Fruit fly (Drosophila melanogaster) whole organism, embryonic: ENCODE measurements around the gene CG7497.

Experiments
- BtbVII ChIP-seq: fragments of 200-800 bp; sonication (Bioruptor generic); optimal IDR thresholded peaks from 3 replicates; lab custom pipeline; 2017; ENCODE audit warnings: missing biosample characterization, mild to moderate bottlenecking, missing genetic modification characterization
- CG10147 ChIP-seq: fragments of 200-800 bp; sonication (Bioruptor generic); optimal IDR thresholded peaks from 2 replicates; lab custom pipeline; 2019; ENCODE audit warnings: missing biosample characterization, mild to moderate bottlenecking, missing genetic modification characterization, moderate library complexity
- CG10274 ChIP-seq: fragments of 200-800 bp; sonication (Bioruptor generic); optimal IDR thresholded peaks from 3 replicates; lab custom pipeline; 2017; ENCODE audit warnings: missing biosample characterization, mild to moderate bottlenecking, missing genetic modification characterization
- CG11398 ChIP-seq: fragments of 200-800 bp; sonication (Bioruptor generic); optimal IDR thresholded peaks from 2 replicates; lab custom pipeline; 2016; ENCODE audit warnings: missing biosample characterization, missing genetic modification characterization
- CG12299 ChIP-seq: fragments of 200-800 bp; sonication (Bioruptor generic); optimal IDR thresholded peaks from 2 replicates; lab custom pipeline; 2018; ENCODE audit warnings: missing biosample characterization, mild to moderate bottlenecking, missing genetic modification characterization
- CG12391 ChIP-seq: fragments of 200-800 bp; sonication (Bioruptor generic); optimal IDR thresholded peaks from 3 replicates; lab custom pipeline; 2018; ENCODE audit warnings: missing biosample characterization, mild to moderate bottlenecking, missing genetic modification characterization, moderate library complexity
- CG12659 ChIP-seq: fragments of 200-800 bp; sonication (Bioruptor generic); optimal IDR thresholded peaks from 3 replicates; lab custom pipeline; 2017; ENCODE audit warnings: mild to moderate bottlenecking, missing biosample characterization, missing genetic modification reagents, missing genetic modification characterization
- CG13894 ChIP-seq: fragments of 200-800 bp; sonication (Bioruptor generic); optimal IDR thresholded peaks from 3 replicates; lab custom pipeline; 2018; ENCODE audit warnings: missing biosample characterization, mild to moderate bottlenecking, missing genetic modification characterization, moderate library complexity
- CG14667 ChIP-seq: fragments of 200-800 bp; sonication (Bioruptor generic); IDR thresholded peaks from 2 replicates; pipeline ENCODE4 v1.3.6; 2022; ENCODE audit warnings: missing biosample characterization, missing genetic modification characterization
- CG1647 ChIP-seq: fragments of 200-800 bp; sonication (Bioruptor generic); optimal IDR thresholded peaks from 3 replicates; lab custom pipeline; 2016; ENCODE audit warnings: missing biosample characterization, missing genetic modification characterization
- CG31441 ChIP-seq: fragments of 200-800 bp; sonication (Bioruptor generic); IDR thresholded peaks from 2 replicates; pipeline ENCODE4 v1.3.6; 2022; ENCODE audit warnings: missing biosample characterization, missing genetic modification characterization
- CG43689 ChIP-seq: fragments of 200-800 bp; sonication (Bioruptor generic); IDR thresholded peaks from 2 replicates; pipeline ENCODE4 v1.3.6; 2022; ENCODE audit warnings: missing biosample characterization, missing genetic modification characterization
- CG4617 ChIP-seq: fragments of 200-800 bp; sonication (Bioruptor generic); optimal IDR thresholded peaks from 3 replicates; lab custom pipeline; 2016; ENCODE audit warnings: missing biosample characterization, missing genetic modification characterization, borderline replicate concordance
- CG5180 ChIP-seq: fragments of 200-800 bp; sonication (Bioruptor generic); optimal IDR thresholded peaks from 3 replicates; lab custom pipeline; 2017; ENCODE audit warnings: missing biosample characterization, missing genetic modification characterization, mild to moderate bottlenecking, moderate library complexity, missing genetic modification reagents
- CG7556 ChIP-seq: fragments of 200-800 bp; sonication (Bioruptor generic); optimal IDR thresholded peaks from 2 replicates; lab custom pipeline; 2017; ENCODE audit warnings: missing biosample characterization, mild to moderate bottlenecking, missing genetic modification characterization
- CG8089 ChIP-seq: fragments of 200-800 bp; sonication (Bioruptor generic); optimal IDR thresholded peaks from 3 replicates; lab custom pipeline; 2016; ENCODE audit warnings: missing biosample characterization, missing genetic modification characterization
- CG8281 ChIP-seq: fragments of 200-800 bp; sonication (Bioruptor generic); optimal IDR thresholded peaks from 2 replicates; lab custom pipeline; 2018; ENCODE audit warnings: missing biosample characterization, mild to moderate bottlenecking, missing genetic modification characterization, moderate library complexity
- CG8478 ChIP-seq: fragments of >200 bp; optimal IDR thresholded peaks from 2 replicates; lab custom pipeline; 2018
- CG8765 ChIP-seq: fragments of 200-800 bp; sonication (Bioruptor generic); IDR thresholded peaks from 2 replicates; pipeline ENCODE4 v1.3.6; 2022; ENCODE audit warnings: missing biosample characterization, missing genetic modification characterization
- CoRest ChIP-seq: fragments of 200-800 bp; sonication (Bioruptor generic); optimal IDR thresholded peaks from 3 replicates; lab custom pipeline; 2018; ENCODE audit warnings: missing biosample characterization, mild to moderate bottlenecking, missing genetic modification characterization, moderate library complexity
- D ChIP-seq, 2 experiments: fragments of 200-800 bp in 1 of 2; fragments of >200 bp in 1 of 2; sonication (Bioruptor generic) in 1 of 2; optimal IDR thresholded peaks; 2 replicates in 1 of 2; 3 replicates in 1 of 2; lab custom pipeline; 2017; ENCODE audit warnings: mild to moderate bottlenecking in 1 of 2, missing biosample characterization in 1 of 2, missing genetic modification characterization in 1 of 2, missing genetic modification reagents in 1 of 2
- Fer2 ChIP-seq: fragments of 200-800 bp; sonication (Bioruptor generic); optimal IDR thresholded peaks from 2 replicates; lab custom pipeline; 2018; ENCODE audit warnings: missing biosample characterization, mild to moderate bottlenecking, missing genetic modification characterization, moderate library complexity
- Gsc ChIP-seq: fragments of 200-800 bp; sonication (Bioruptor generic); IDR thresholded peaks from 2 replicates; pipeline ENCODE4 v1.3.6; 2022; ENCODE audit warnings: missing biosample characterization, missing genetic modification characterization
- Hmx ChIP-seq: fragments of 200-800 bp; sonication (Bioruptor generic); optimal IDR thresholded peaks from 2 replicates; lab custom pipeline; 2016; ENCODE audit warnings: missing biosample characterization, missing genetic modification characterization
- Hr78 ChIP-seq, 2 experiments: fragments of 200-800 bp in 1 of 2; fragments of >200 bp in 1 of 2; sonication (Bioruptor generic) in 1 of 2; optimal IDR thresholded peaks; 2 replicates each; lab custom pipeline; 2017 to 2019; ENCODE audit warnings: missing biosample characterization in 2 of 2, missing genetic modification characterization in 2 of 2, mild to moderate bottlenecking in 1 of 2, moderate library complexity in 1 of 2
- Meics ChIP-seq: fragments of 200-800 bp; sonication (Bioruptor generic); optimal IDR thresholded peaks from 2 replicates; lab custom pipeline; 2017; ENCODE audit warnings: missing biosample characterization, mild to moderate bottlenecking, missing genetic modification characterization
- Myb ChIP-seq: fragments of 200-800 bp; sonication (Bioruptor generic); optimal IDR thresholded peaks from 2 replicates; lab custom pipeline; 2016; ENCODE audit warnings: missing biosample characterization, missing genetic modification characterization
- Opbp ChIP-seq: fragments of 200-800 bp; sonication (Bioruptor generic); IDR thresholded peaks from 3 replicates; pipeline ENCODE4 v1.3.6; 2022; ENCODE audit warnings: missing biosample characterization, missing genetic modification characterization; ENCODE audit not compliant: partially characterized antibody
- PHDP ChIP-seq: fragments of 200-800 bp; sonication (Bioruptor generic); optimal IDR thresholded peaks from 3 replicates; lab custom pipeline; 2018; ENCODE audit warnings: missing biosample characterization, mild to moderate bottlenecking, missing genetic modification characterization, moderate library complexity
- Trl ChIP-seq, 3 experiments: fragments of >200 bp in 2 of 3; fragments of 200-800 bp in 1 of 3; sonication (Bioruptor generic) in 1 of 3; optimal IDR thresholded peaks; 2 replicates in 1 of 3; 3 replicates in 2 of 3; lab custom pipeline; 2016 to 2017; ENCODE audit warnings: missing biosample characterization in 1 of 3, missing genetic modification characterization in 1 of 3
- ac ChIP-seq: fragments of 200-800 bp; sonication (Bioruptor generic); optimal IDR thresholded peaks from 3 replicates; lab custom pipeline; 2017; ENCODE audit warnings: missing biosample characterization, mild to moderate bottlenecking, missing genetic modification characterization
- corto ChIP-seq: fragments of 200-800 bp; sonication (Bioruptor generic); optimal IDR thresholded peaks from 2 replicates; lab custom pipeline; 2016; ENCODE audit warnings: missing biosample characterization, mild to moderate bottlenecking, missing genetic modification characterization, moderate library complexity
- danr ChIP-seq: fragments of 200-800 bp; sonication (Bioruptor generic); IDR thresholded peaks from 2 replicates; pipeline ENCODE4 v1.3.6; 2022; ENCODE audit warnings: missing biosample characterization, missing genetic modification characterization
- emc ChIP-seq: fragments of 200-800 bp; sonication (Bioruptor generic); optimal IDR thresholded peaks from 2 replicates; lab custom pipeline; 2016; ENCODE audit warnings: missing biosample characterization, missing genetic modification characterization
- eve ChIP-seq, 2 experiments: fragments of >200 bp; optimal IDR thresholded peaks; 2 replicates each; lab custom pipeline; 2017; ENCODE audit warnings: missing biosample characterization in 2 of 2, missing genetic modification characterization in 2 of 2
- fd102C ChIP-seq: fragments of 200-800 bp; sonication (Bioruptor generic); optimal IDR thresholded peaks from 2 replicates; lab custom pipeline; 2018; ENCODE audit warnings: missing biosample characterization, mild to moderate bottlenecking, missing genetic modification characterization, moderate library complexity
- fd3F ChIP-seq: fragments of 200-800 bp; sonication (Bioruptor generic); optimal IDR thresholded peaks from 2 replicates; lab custom pipeline; 2018; ENCODE audit warnings: missing biosample characterization, mild to moderate bottlenecking, missing genetic modification characterization, moderate library complexity
- gcm ChIP-seq: fragments of 200-800 bp; sonication (Bioruptor generic); optimal IDR thresholded peaks from 2 replicates; lab custom pipeline; 2019; ENCODE audit warnings: missing biosample characterization, mild to moderate bottlenecking, missing genetic modification characterization, moderate library complexity
- hbn ChIP-seq: fragments of 200-800 bp; sonication (Bioruptor generic); IDR thresholded peaks from 2 replicates; pipeline ENCODE4 v1.3.6; 2022; ENCODE audit warnings: missing biosample characterization, missing genetic modification characterization; ENCODE audit not compliant: partially characterized antibody
- hkb ChIP-seq, 2 experiments: fragments of 200-800 bp in 1 of 2; fragments of >200 bp in 1 of 2; sonication (Bioruptor generic) in 1 of 2; IDR thresholded peaks in 1 of 2; optimal IDR thresholded peaks in 1 of 2; 2 replicates each; pipeline versions ENCODE4 v1.3.6 to Lab custom; 2017 to 2022; ENCODE audit warnings: missing biosample characterization in 1 of 2, missing genetic modification characterization in 1 of 2
- lmd ChIP-seq: fragments of 200-800 bp; sonication (Bioruptor generic); IDR thresholded peaks from 2 replicates; pipeline ENCODE4 v1.3.6; 2022; ENCODE audit warnings: missing biosample characterization, missing genetic modification characterization
- psq ChIP-seq: fragments of 200-800 bp; sonication (Bioruptor generic); optimal IDR thresholded peaks from 2 replicates; lab custom pipeline; 2017; ENCODE audit warnings: missing biosample characterization, missing genetic modification characterization
- sens ChIP-seq: fragments of 200-800 bp; sonication (Bioruptor generic); peaks from one replicate; lab custom pipeline; 2016; ENCODE audit warnings: missing biosample characterization, missing genetic modification characterization
- slou ChIP-seq: fragments of 200-800 bp; sonication (Bioruptor generic); optimal IDR thresholded peaks from 3 replicates; lab custom pipeline; 2016; ENCODE audit warnings: missing biosample characterization, missing genetic modification characterization
- sqz ChIP-seq: fragments of 200-800 bp; sonication (Bioruptor generic); optimal IDR thresholded peaks from 3 replicates; lab custom pipeline; 2018; ENCODE audit warnings: missing biosample characterization, mild to moderate bottlenecking, missing genetic modification characterization
- vfl ChIP-seq: fragments of 200-800 bp; sonication (Bioruptor generic); optimal IDR thresholded peaks from 2 replicates; lab custom pipeline; 2016; ENCODE audit warnings: missing biosample characterization, missing genetic modification characterization
- wdn ChIP-seq: fragments of 200-800 bp; sonication (Bioruptor generic); IDR thresholded peaks from 2 replicates; pipeline ENCODE4 v1.3.6; 2022; ENCODE audit warnings: missing biosample characterization, missing genetic modification characterization
- zf30C ChIP-seq: fragments of 200-800 bp; sonication (Bioruptor generic); optimal IDR thresholded peaks from 3 replicates; lab custom pipeline; 2018; ENCODE audit warnings: missing biosample characterization, mild to moderate bottlenecking, missing genetic modification characterization

CG7497 gene

DNA sequence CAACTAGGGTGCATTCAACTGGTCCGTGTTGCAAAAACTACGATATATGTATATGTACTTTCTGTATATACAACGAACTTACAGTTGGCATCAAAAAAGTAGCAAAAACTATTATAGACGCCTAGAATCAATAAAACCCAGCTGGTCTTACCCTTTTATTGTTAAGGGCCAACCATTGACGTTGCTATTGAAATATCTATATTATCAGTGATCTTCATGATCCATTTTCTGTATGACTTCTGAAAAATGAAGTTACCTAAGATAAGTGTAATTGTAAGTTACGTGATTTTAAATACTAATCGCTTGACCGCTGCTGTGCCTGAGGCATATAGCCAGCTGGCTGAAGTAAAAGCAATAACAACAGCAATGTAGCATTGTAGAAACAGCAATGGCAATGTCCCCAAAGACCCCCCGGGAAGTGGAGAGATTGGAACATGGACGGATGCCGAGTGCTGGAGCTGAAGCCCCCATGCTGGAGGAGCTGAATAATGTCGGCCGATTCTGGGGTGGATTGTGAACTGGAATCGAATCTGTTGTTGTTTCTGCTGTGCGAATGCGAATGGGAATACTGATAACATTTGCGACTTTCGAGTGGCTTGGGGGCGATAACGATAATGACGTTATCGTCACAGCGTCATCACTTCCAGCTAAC, 24.6 kb downstream of the CG7497 start (continued):
- TF ChIP-seq D (optimal IDR thresholded peaks at IDR 0.05; lab: Kevin White, UChicago) (no peak), D (GFP tag; optimal IDR thresholded peaks at IDR 0.05; lab: Kevin White, UChicago) (peak; percentile 25), CoRest (tag; lab: Kevin White, UChicago) (peak; percentile 36), Trl (optimal IDR thresholded peaks at IDR 0.05; lab: Kevin White, UChicago) (no peak), Trl (GFP tag; optimal IDR thresholded peaks at IDR 0.05; lab: Kevin White, UChicago) (no peak), gcm (GFP tag; lab: Kevin White, UChicago) (peak; percentile 32), CG5180 (no peak), CG11398 (no peak), Hr78 (GFP tag; optimal IDR thresholded peaks at IDR 0.05; lab: Kevin White, UChicago) (no peak), Opbp (GFP tag; lab: Robert Waterston, UW) (no peak), corto (GFP tag; lab: Kevin White, UChicago) (no peak), CG8089 (GFP tag; lab: Kevin White, UChicago) (no peak), PHDP (tag; lab: Kevin White, UChicago) (peak; percentile 59), CG43689 (no peak), eve (GFP tag; optimal IDR thresholded peaks at IDR 0.05; lab: Kevin White, UChicago) (peak in 1 of 2 experiments; percentile 45), lmd (GFP tag; lab: Robert Waterston, UW) (no peak; the same call in 1 of the 2 replicates), psq (no peak), Myb (GFP tag; lab: Kevin White, UChicago) (no peak), CG13894 (tag; lab: Kevin White, UChicago) (no peak), fd3F (GFP tag; lab: Kevin White, UChicago) (peak; percentile 14), Meics (GFP tag; lab: Kevin White, UChicago) (peak; percentile 48), hkb (optimal IDR thresholded peaks at IDR 0.05; lab: Kevin White, UChicago) (no peak), hkb (GFP tag; IDR thresholded peaks at IDR 0.05; lab: Robert Waterston, UW) (peak; percentile 44), CG1647 (GFP tag; lab: Kevin White, UChicago) (peak; percentile 5), CG7556 (GFP tag; lab: Kevin White, UChicago) (no peak), fd102C (GFP tag; lab: Kevin White, UChicago) (no peak), ac (no peak), vfl (GFP tag; lab: Kevin White, UChicago) (no peak), Gsc (GFP tag; lab: Robert Waterston, UW) (no peak), CG10274 (GFP tag; lab: Kevin White, UChicago) (peak; percentile 7), CG8765 (GFP tag; lab: Robert Waterston, UW) (no peak), Hmx (GFP tag; lab: Kevin White, UChicago) (no peak), zf30C (GFP tag; lab: Kevin White, UChicago) (no peak), BtbVII (no peak), emc (no peak), wdn (no peak), CG14667 (GFP tag; lab: Robert Waterston, UW) (no peak), CG31441 (GFP tag; lab: Robert Waterston, UW) (no peak), sens (GFP tag; lab: Kevin White, UChicago) (peak; percentile 82), CG4617 (no peak), hbn (no peak), CG12299 (tag; lab: Kevin White, UChicago) (no peak), CG12659 (peak; percentile 0), danr (no peak), slou (GFP tag; lab: Kevin White, UChicago) (no peak), Fer2 (tag; lab: Kevin White, UChicago) (no peak), CG10147 (peak; percentile 23), CG12391 (tag; lab: Kevin White, UChicago) (peak; percentile 42), CG8281 (no peak), sqz (no peak), CG8478 (lab: Kevin White, UChicago) (no peak)
